5 fruit fly cellular contexts compared by ENCODE assay signal in genomic region chr2L:2202018-2202852, dm6.
TF ChIP-seq lines count a peak whose summit lies in the region.

No protein-coding gene starts in this region.

TF ChIP-seq in whole organism, adult, 20 proteins besides CTCF, POLR2A, EP300 and RAD21 (continued from another document):
- peak; percentile 100 for TF ChIP-seq CG7101 (tag; optimal IDR thresholded peaks at IDR 0.05; lab: Kevin White, UChicago)
- TF ChIP-seq Mnt (GFP tag; optimal IDR thresholded peaks at IDR 0.05; lab: Kevin White, UChicago) = peak; percentile 96
- peak; percentile 89 for TF ChIP-seq pad (GFP tag; optimal IDR thresholded peaks at IDR 0.05; lab: Kevin White, UChicago)

TF ChIP-seq in whole organism, embryonic, 481 proteins besides CTCF, POLR2A, EP300 and RAD21 (continued from another document and continues in another):
- TF ChIP-seq CG18599 (GFP tag; optimal IDR thresholded peaks at IDR 0.05; lab: Kevin White, UChicago) (peak; percentile 95), grn (GFP tag; optimal IDR thresholded peaks at IDR 0.05; lab: Kevin White, UChicago) (peak; percentile 89), usp (GFP tag; optimal IDR thresholded peaks at IDR 0.05; lab: Kevin White, UChicago) (no peak), psq (GFP tag; optimal IDR thresholded peaks at IDR 0.05; lab: Kevin White, UChicago) (peak; percentile 95), Ets65A (GFP tag; lab: Kevin White, UChicago) (peak; percentile 99), PHDP (tag; optimal IDR thresholded peaks at IDR 0.05; lab: Kevin White, UChicago) (peak; percentile 98), aop (GFP tag; IDR thresholded peaks at IDR 0.05; lab: Robert Waterston, UW) (peak; percentile 98), Med (GFP tag; lab: Kevin White, UChicago) (peak; percentile 99), onecut (GFP tag; IDR thresholded peaks at IDR 0.05; lab: Robert Waterston, UW) (peak; percentile 97), Ada2b (GFP tag; IDR thresholded peaks at IDR 0.05; lab: Robert Waterston, UW) (peak; percentile 99), CG8924 (tag; optimal IDR thresholded peaks at IDR 0.05; lab: Kevin White, UChicago) (peak; percentile 99), Nf-YB (GFP tag; optimal IDR thresholded peaks at IDR 0.05; lab: Kevin White, UChicago) (peak; percentile 90), gfzf (GFP tag; optimal IDR thresholded peaks at IDR 0.05; lab: Kevin White, UChicago) (peak; percentile 31), CG31224 (GFP tag; IDR thresholded peaks at IDR 0.05; lab: Robert Waterston, UW) (peak; percentile 93), Elba2 (GFP tag; optimal IDR thresholded peaks at IDR 0.05; lab: Kevin White, UChicago) (peak; percentile 97), pum (GFP tag; optimal IDR thresholded peaks at IDR 0.05; lab: Kevin White, UChicago) (peak; percentile 99), CG11247 (GFP tag; IDR thresholded peaks at IDR 0.05; lab: Robert Waterston, UW) (peak; percentile 96), dmrt99B (tag; optimal IDR thresholded peaks at IDR 0.05; lab: Kevin White, UChicago) (peak; percentile 99), ftz-f1 (GFP tag; optimal IDR thresholded peaks at IDR 0.05; lab: Kevin White, UChicago) (peak; percentile 83), CG10979 (tag; optimal IDR thresholded peaks at IDR 0.05; lab: Kevin White, UChicago) (peak; percentile 100), pzg (GFP tag; optimal IDR thresholded peaks at IDR 0.05; lab: Kevin White, UChicago) (no peak), Dll (GFP tag; IDR thresholded peaks at IDR 0.05; lab: Robert Waterston, UW; ENCODE audit: partially characterized antibody) (peak; percentile 68; the same call in 3 of the 4 replicates), CG2202 (tag; optimal IDR thresholded peaks at IDR 0.05; lab: Kevin White, UChicago) (peak; percentile 100), CG18476 (GFP tag; optimal IDR thresholded peaks at IDR 0.05; lab: Kevin White, UChicago) (peak; percentile 98), Atf3 (GFP tag; optimal IDR thresholded peaks at IDR 0.05; lab: Kevin White, UChicago) (peak; percentile 98), schlank (tag; optimal IDR thresholded peaks at IDR 0.05; lab: Kevin White, UChicago) (peak; percentile 59), Hr39 (optimal IDR thresholded peaks at IDR 0.05; lab: Kevin White, UChicago) (no peak), CG2889 (GFP tag; IDR thresholded peaks at IDR 0.05; lab: Robert Waterston, UW) (peak; percentile 94), Hmr (GFP tag; optimal IDR thresholded peaks at IDR 0.05; lab: Kevin White, UChicago) (peak; percentile 83), emc (GFP tag; optimal IDR thresholded peaks at IDR 0.05; lab: Kevin White, UChicago) (peak; percentile 66), inv (GFP tag; IDR thresholded peaks at IDR 0.05; lab: Robert Waterston, UW; ENCODE audit: partially characterized antibody) (peak; percentile 51; the same call in 1 of the 2 replicates), eve (GFP tag; optimal IDR thresholded peaks at IDR 0.05; lab: Kevin White, UChicago) (peak; percentile 98 to 100)

TF ChIP-seq in whole organism, prepupa, 60 proteins besides CTCF, POLR2A, EP300 and RAD21 (continued from another document and continues in another):
- TF ChIP-seq Hr4 (GFP tag; optimal IDR thresholded peaks at IDR 0.05; lab: Kevin White, UChicago) = peak; percentile 100
- TF ChIP-seq svp (GFP tag; lab: Kevin White, UChicago) = peak; percentile 100
- peak; percentile 100 for TF ChIP-seq eg (GFP tag; IDR thresholded peaks at IDR 0.05; lab: Robert Waterston, UW)
- peak; percentile 100 for TF ChIP-seq CG6792 (GFP tag; optimal IDR thresholded peaks at IDR 0.05; lab: Kevin White, UChicago)
- peak; percentile 100 for TF ChIP-seq CG31627 (GFP tag; optimal IDR thresholded peaks at IDR 0.05; lab: Kevin White, UChicago)
- TF ChIP-seq CG11902 (GFP tag; optimal IDR thresholded peaks at IDR 0.05; lab: Kevin White, UChicago) = peak; percentile 99
- peak; percentile 100 for TF ChIP-seq CG32006 (GFP tag; optimal IDR thresholded peaks at IDR 0.05; lab: Kevin White, UChicago)
- peak; percentile 100 for TF ChIP-seq esn (GFP tag; optimal IDR thresholded peaks at IDR 0.05; lab: Kevin White, UChicago)
- TF ChIP-seq Eip78C (GFP tag; lab: Kevin White, UChicago) = peak; percentile 100
- peak; percentile 100 for TF ChIP-seq ss (GFP tag; optimal IDR thresholded peaks at IDR 0.05; lab: Kevin White, UChicago)
- TF ChIP-seq salr (GFP tag; optimal IDR thresholded peaks at IDR 0.05; lab: Kevin White, UChicago) = peak; percentile 99 to 100
- TF ChIP-seq acj6 (GFP tag; optimal IDR thresholded peaks at IDR 0.05; lab: Kevin White, UChicago) = peak; percentile 100
- TF ChIP-seq CG8119 (GFP tag; IDR thresholded peaks at IDR 0.05; lab: Robert Waterston, UW) = peak; percentile 100
- peak; percentile 100 for TF ChIP-seq CG4318 (GFP tag; optimal IDR thresholded peaks at IDR 0.05; lab: Kevin White, UChicago)
- TF ChIP-seq CG16779 (tag; optimal IDR thresholded peaks at IDR 0.05; lab: Kevin White, UChicago) = peak; percentile 99
- peak; percentile 100 for TF ChIP-seq pdm3 (GFP tag; optimal IDR thresholded peaks at IDR 0.05; lab: Kevin White, UChicago)
- peak; percentile 99 for TF ChIP-seq Sox15 (GFP tag; optimal IDR thresholded peaks at IDR 0.05; lab: Kevin White, UChicago)
- TF ChIP-seq net (GFP tag; optimal IDR thresholded peaks at IDR 0.05; lab: Kevin White, UChicago) = peak; percentile 100
- TF ChIP-seq CG6163 (GFP tag; IDR thresholded peaks at IDR 0.05; lab: Robert Waterston, UW) = peak; percentile 100
- peak; percentile 100 for TF ChIP-seq Lpt (GFP tag; optimal IDR thresholded peaks at IDR 0.05; lab: Kevin White, UChicago)
- TF ChIP-seq CG6276 (GFP tag; optimal IDR thresholded peaks at IDR 0.05; lab: Kevin White, UChicago) = peak; percentile 100
- peak; percentile 100 for TF ChIP-seq CG34406 (GFP tag; optimal IDR thresholded peaks at IDR 0.05; lab: Kevin White, UChicago)
- peak; percentile 100 for TF ChIP-seq Sox102F (GFP tag; optimal IDR thresholded peaks at IDR 0.05; lab: Kevin White, UChicago)
- TF ChIP-seq CG6854 (GFP tag; optimal IDR thresholded peaks at IDR 0.05; lab: Kevin White, UChicago) = peak; percentile 99
- peak; percentile 100 for TF ChIP-seq CG15336 (GFP tag; IDR thresholded peaks at IDR 0.05; lab: Robert Waterston, UW)
- peak; percentile 99 for TF ChIP-seq dsx (GFP tag; optimal IDR thresholded peaks at IDR 0.05; lab: Kevin White, UChicago; ENCODE audit: poor library complexity, severe bottlenecking)
- TF ChIP-seq Ets21C (GFP tag; optimal IDR thresholded peaks at IDR 0.05; lab: Kevin White, UChicago) = peak; percentile 100
- TF ChIP-seq Met (GFP tag; optimal IDR thresholded peaks at IDR 0.05; lab: Kevin White, UChicago) = peak; percentile 100
- TF ChIP-seq fd59A (GFP tag; optimal IDR thresholded peaks at IDR 0.05; lab: Kevin White, UChicago) = peak; percentile 99
- TF ChIP-seq Hr39 (GFP tag; optimal IDR thresholded peaks at IDR 0.05; lab: Kevin White, UChicago) = peak; percentile 100
- TF ChIP-seq Hr38 (GFP tag; optimal IDR thresholded peaks at IDR 0.05; lab: Kevin White, UChicago) = peak; percentile 98
- peak; percentile 100 for TF ChIP-seq Sox14 (GFP tag; optimal IDR thresholded peaks at IDR 0.05; lab: Kevin White, UChicago)
- peak; percentile 100 for TF ChIP-seq CG3919 (GFP tag; optimal IDR thresholded peaks at IDR 0.05; lab: Kevin White, UChicago)

TF ChIP-seq in whole organism, pupa, 21 proteins besides CTCF, POLR2A, EP300 and RAD21 (continued from another document):
- TF ChIP-seq CG34367 (tag; optimal IDR thresholded peaks at IDR 0.05; lab: Kevin White, UChicago) = peak; percentile 100

TF ChIP-seq in whole organism, wandering third instar larva, 38 proteins besides CTCF, POLR2A, EP300 and RAD21 (continued from another document):
- TF ChIP-seq Jra (GFP tag; optimal IDR thresholded peaks at IDR 0.05; lab: Kevin White, UChicago) (peak; percentile 99), dmrt93B (GFP tag; optimal IDR thresholded peaks at IDR 0.05; lab: Kevin White, UChicago) (peak; percentile 99), psq (GFP tag; optimal IDR thresholded peaks at IDR 0.05; lab: Kevin White, UChicago) (peak; percentile 99), brk (GFP tag; optimal IDR thresholded peaks at IDR 0.05; lab: Kevin White, UChicago) (peak; percentile 99), woc (GFP tag; optimal IDR thresholded peaks at IDR 0.05; lab: Kevin White, UChicago) (peak; percentile 100), pan (optimal IDR thresholded peaks at IDR 0.05; lab: Kevin White, UChicago) (no peak), foxo (GFP tag; optimal IDR thresholded peaks at IDR 0.05; lab: Kevin White, UChicago) (peak; percentile 98 to 100), Hr83 (GFP tag; optimal IDR thresholded peaks at IDR 0.05; lab: Kevin White, UChicago; ENCODE audit: poor library complexity, severe bottlenecking) (peak; percentile 84), Sp1 (GFP tag; optimal IDR thresholded peaks at IDR 0.05; lab: Kevin White, UChicago) (peak; percentile 100), Rel (GFP tag; optimal IDR thresholded peaks at IDR 0.05; lab: Kevin White, UChicago) (peak; percentile 100), Rel (tag; optimal IDR thresholded peaks at IDR 0.05; lab: Kevin White, UChicago) (peak; percentile 64), dsf (GFP tag; optimal IDR thresholded peaks at IDR 0.05; lab: Kevin White, UChicago; ENCODE audit: borderline replicate concordance) (peak; percentile 98), CrebA (GFP tag; optimal IDR thresholded peaks at IDR 0.05; lab: Kevin White, UChicago; ENCODE audit: borderline replicate concordance) (peak; percentile 97), CG9705 (GFP tag; optimal IDR thresholded peaks at IDR 0.05; lab: Kevin White, UChicago) (peak; percentile 98), Dfd (GFP tag; optimal IDR thresholded peaks at IDR 0.05; lab: Kevin White, UChicago) (no peak), ey (GFP tag; optimal IDR thresholded peaks at IDR 0.05; lab: Kevin White, UChicago) (peak; percentile 100), fru (GFP tag; optimal IDR thresholded peaks at IDR 0.05; lab: Kevin White, UChicago) (peak; percentile 100)
